Fruit fly (Drosophila melanogaster): Measurements from ENCODE around the gene Tdh.

The Tdh gene

DNA sequence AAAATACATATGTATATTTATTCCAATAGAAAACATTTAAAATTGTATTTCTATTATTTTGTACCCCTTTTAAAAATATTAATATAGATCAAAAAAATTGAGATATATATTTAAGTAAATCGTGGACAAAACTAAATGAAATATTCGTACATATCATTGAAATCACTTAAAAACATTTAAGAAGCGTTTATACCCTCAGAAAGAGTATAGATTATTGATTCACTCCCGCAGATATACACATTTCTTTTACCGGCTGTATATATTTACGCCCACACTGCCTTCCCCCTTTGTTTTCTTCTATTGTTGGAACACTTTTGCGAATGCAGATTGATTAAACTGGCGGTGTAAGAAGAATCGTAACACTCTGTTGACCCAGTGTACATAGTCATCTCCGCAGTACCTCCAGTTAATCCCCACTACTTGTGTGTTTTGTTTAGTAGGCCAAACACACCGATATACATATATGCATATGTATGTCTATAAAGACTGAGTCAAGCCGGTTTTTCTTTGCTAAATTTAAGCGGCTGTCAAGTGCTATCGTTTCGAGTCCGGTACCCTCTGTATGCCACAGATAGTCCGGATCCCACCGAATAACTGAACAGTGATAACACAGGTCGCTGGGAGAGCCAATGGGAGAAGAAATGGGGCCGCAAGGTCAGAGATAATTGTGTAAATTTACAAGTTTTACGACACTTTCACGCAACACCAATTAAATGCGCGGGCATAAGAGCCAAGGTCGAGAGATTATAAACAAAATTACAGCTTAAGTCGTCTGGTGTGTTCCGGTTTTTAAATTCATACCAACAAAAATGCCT is 5.0 kb downstream of the Tdh start (continued):
- TF ChIP-seq sr (GFP tag; IDR thresholded peaks at IDR 0.05) (peak; percentile 63; the same call in 2 of the 3 replicates), HmgZ (tag; optimal IDR thresholded peaks at IDR 0.05) (peak; percentile 14), Gug (GFP tag; IDR thresholded peaks at IDR 0.05) (no peak), CG12744 (GFP tag; optimal IDR thresholded peaks at IDR 0.05) (peak; percentile 68), cg (GFP tag; optimal IDR thresholded peaks at IDR 0.05) (no peak), C15 (GFP tag; IDR thresholded peaks at IDR 0.05) (no peak), exex (tag; optimal IDR thresholded peaks at IDR 0.05) (peak; percentile 51), CG31365 (tag; optimal IDR thresholded peaks at IDR 0.05) (peak; percentile 71), CG18262 (tag; optimal IDR thresholded peaks at IDR 0.05) (peak; percentile 41), CG14667 (GFP tag; IDR thresholded peaks at IDR 0.05) (no peak), en (GFP tag; optimal IDR thresholded peaks at IDR 0.05) (peak; percentile 31), so (GFP tag; IDR thresholded peaks at IDR 0.05) (0 out of 3 replicates have a peak, but pooled peaks have one; percentile 38), eve (GFP tag; optimal IDR thresholded peaks at IDR 0.05) (peak in 1 of 2 experiments; percentile 64), Lhr (GFP tag; optimal IDR thresholded peaks at IDR 0.05) (peak; percentile 43), mirr (GFP tag; optimal IDR thresholded peaks at IDR 0.05) (peak; percentile 66), CG8359 (GFP tag; optimal IDR thresholded peaks at IDR 0.05; ENCODE audit: borderline replicate concordance) (peak; percentile 39), Hey (tag; optimal IDR thresholded peaks at IDR 0.05) (peak; percentile 61), CG1233 (GFP tag; optimal IDR thresholded peaks at IDR 0.05) (peak; percentile 69), NK7.1 (GFP tag; optimal IDR thresholded peaks at IDR 0.05) (peak; percentile 23), Bteb2 (GFP tag; optimal IDR thresholded peaks at IDR 0.05) (peak; percentile 13), sc (optimal IDR thresholded peaks at IDR 0.05) (no peak), sc (GFP tag; optimal IDR thresholded peaks at IDR 0.05) (peak; percentile 78), CG12942 (GFP tag; optimal IDR thresholded peaks at IDR 0.05) (peak; percentile 44), Ssrp (tag; optimal IDR thresholded peaks at IDR 0.05) (no peak), Hr78 (GFP tag; optimal IDR thresholded peaks at IDR 0.05) (peak in 1 of 2 experiments; percentile 83), CG12104 (GFP tag; optimal IDR thresholded peaks at IDR 0.05) (no peak), CG1529 (GFP tag; optimal IDR thresholded peaks at IDR 0.05) (peak; percentile 73), NfI (GFP tag; optimal IDR thresholded peaks at IDR 0.05) (peak; percentile 27), trh (GFP tag; optimal IDR thresholded peaks at IDR 0.05) (peak; percentile 12), CG1603 (tag; optimal IDR thresholded peaks at IDR 0.05) (peak; percentile 85), CG4360 (GFP tag; IDR thresholded peaks at IDR 0.05) (peak; percentile 21; the same call in 1 of the 2 replicates), CG14710 (tag; optimal IDR thresholded peaks at IDR 0.05) (peak; percentile 16), Kr (GFP tag; optimal IDR thresholded peaks at IDR 0.05) (peak; percentile 83), Myb (GFP tag; optimal IDR thresholded peaks at IDR 0.05) (peak; percentile 35), her (GFP tag; optimal IDR thresholded peaks at IDR 0.05) (peak; percentile 72), gsb (GFP tag; IDR thresholded peaks at IDR 0.05) (no peak), hkb (optimal IDR thresholded peaks at IDR 0.05) (no peak), hkb (GFP tag; IDR thresholded peaks at IDR 0.05) (no peak), CG8281 (tag; optimal IDR thresholded peaks at IDR 0.05) (peak; percentile 18), ems (GFP tag; optimal IDR thresholded peaks at IDR 0.05) (peak; percentile 60), HLHmδ (GFP tag; optimal IDR thresholded peaks at IDR 0.05) (peak; percentile 1), crol (GFP tag; IDR thresholded peaks at IDR 0.05) (peak; percentile 7; the same call in 1 of the 2 replicates), CG33557 (GFP tag; optimal IDR thresholded peaks at IDR 0.05) (peak; percentile 57), hbn (GFP tag; IDR thresholded peaks at IDR 0.05; ENCODE audit: partially characterized antibody) (no peak), Doc2 (GFP tag; IDR thresholded peaks at IDR 0.05) (no peak), CG33213 (GFP tag; optimal IDR thresholded peaks at IDR 0.05) (peak; percentile 67), CG31441 (GFP tag; IDR thresholded peaks at IDR 0.05) (peak; percentile 61; the same call in 1 of the 2 replicates), bcd (GFP tag; optimal IDR thresholded peaks at IDR 0.05) (peak; percentile 41), CG3281 (GFP tag; optimal IDR thresholded peaks at IDR 0.05) (peak; percentile 6)
